Worm (Caenorhabditis elegans) whole organism, midembryonic: ENCODE data around the gene mlt-8.
"Not testable (repeated sequence)": the region's sequence is repeated elsewhere in the genome, so short reads cannot be mapped to it uniquely, and the experiment has no call there.

Experiments used
- T22C8.4 ChIP-seq: fragments of 200-800 bp; sonication (Bioruptor generic); IDR thresholded peaks from 2 replicates; pipeline ENCODE4 v1.3.6; 2022; ENCODE audit warnings: missing genetic modification characterization, missing compliant biosample characterization
- cog-1 ChIP-seq: sonication (generic microtip); optimal IDR thresholded peaks from 2 replicates; lab custom pipeline; 2016; ENCODE audit warnings: missing genetic modification characterization, missing compliant biosample characterization
- flt-1 ChIP-seq: fragments of 200-800 bp; sonication (Bioruptor generic); IDR thresholded peaks from 2 replicates; pipeline ENCODE4 v1.3.6; 2022; ENCODE audit warnings: missing genetic modification characterization, missing compliant biosample characterization
- klf-2 ChIP-seq: fragments of 200-800 bp; sonication (Bioruptor generic); conservative IDR thresholded peaks from 2 replicates; pipeline ENCODE4 v1.3.6; 2022; ENCODE audit warnings: missing genetic modification reagents, missing genetic modification characterization, missing compliant biosample characterization
- med-1 ChIP-seq: sonication (generic microtip); optimal IDR thresholded peaks from 2 replicates; lab custom pipeline; 2017; ENCODE audit warnings: missing genetic modification characterization, mild to moderate bottlenecking, missing compliant biosample characterization, antibody characterized with exemption, missing genetic modification reagents; ENCODE audit not compliant: insufficient read depth
- ref-1 ChIP-seq: fragments of 200-800 bp; sonication (Bioruptor generic); conservative IDR thresholded peaks from 2 replicates; pipeline ENCODE4 v1.3.6; 2022; ENCODE audit warnings: missing genetic modification reagents, missing genetic modification characterization, missing compliant biosample characterization
- tab-1 ChIP-seq: fragments of 200-800 bp; sonication (Bioruptor generic); IDR thresholded peaks from 2 replicates; pipeline ENCODE4 v1.3.6; 2022; ENCODE audit warnings: missing genetic modification characterization, missing compliant biosample characterization
- ztf-23 ChIP-seq: fragments of 200-800 bp; sonication (Bioruptor generic); IDR thresholded peaks from 2 replicates; pipeline ENCODE4 v1.3.6; 2022; ENCODE audit warnings: missing genetic modification reagents, missing genetic modification characterization, missing compliant biosample characterization
- ztf-29 ChIP-seq: fragments of 200-800 bp; sonication (Bioruptor generic); IDR thresholded peaks from 2 replicates; pipeline ENCODE4 v1.3.6; 2022; ENCODE audit warnings: missing genetic modification reagents, missing genetic modification characterization, missing compliant biosample characterization

mlt-8 gene

ce11 chrII:572010-572409 is at the start of gene mlt-8:
Gene mlt-8, minus strand, starts transcription at chrII:572110.
- TF ChIP-seq klf-2 (GFP tag; lab: Robert Waterston, UW) (no peak), ref-1 (GFP tag; lab: Robert Waterston, UW) (no peak)

DNA sequence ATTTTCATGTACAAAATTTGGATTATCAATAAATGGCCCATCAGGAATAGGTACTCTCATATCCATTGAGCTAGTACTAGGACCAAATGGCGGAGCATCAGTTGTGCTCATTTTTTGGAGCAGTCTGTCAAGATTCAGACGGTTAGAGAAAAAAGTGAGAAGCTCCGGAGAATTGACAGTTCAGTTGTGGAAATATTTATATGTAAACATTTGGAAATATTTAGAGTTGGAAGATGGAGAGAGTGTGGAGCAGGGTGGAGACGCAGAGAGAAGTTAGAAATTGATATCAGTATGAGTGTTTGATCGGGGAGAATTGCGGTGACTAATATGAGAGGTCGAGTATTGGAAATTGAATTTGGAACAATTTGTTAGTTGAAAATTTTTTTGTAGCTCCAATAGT is 49.2 kb upstream of the mlt-8 start:
- TF ChIP-seq cog-1 (tag; lab: Kevin White, UChicago) (no peak), med-1 (GFP tag; lab: Kevin White, UChicago) (no peak), tab-1 (GFP tag; lab: Robert Waterston, UW) (no peak), ref-1 (GFP tag; lab: Robert Waterston, UW) (no peak), ztf-23 (GFP tag; lab: Robert Waterston, UW) (no peak)

ce11 chrII:614701-615100 is 42.8 kb upstream of the mlt-8 start:
- TF ChIP-seq klf-2 (GFP tag; lab: Robert Waterston, UW) (no peak), T22C8.4 (peak; percentile 77)

DNA sequence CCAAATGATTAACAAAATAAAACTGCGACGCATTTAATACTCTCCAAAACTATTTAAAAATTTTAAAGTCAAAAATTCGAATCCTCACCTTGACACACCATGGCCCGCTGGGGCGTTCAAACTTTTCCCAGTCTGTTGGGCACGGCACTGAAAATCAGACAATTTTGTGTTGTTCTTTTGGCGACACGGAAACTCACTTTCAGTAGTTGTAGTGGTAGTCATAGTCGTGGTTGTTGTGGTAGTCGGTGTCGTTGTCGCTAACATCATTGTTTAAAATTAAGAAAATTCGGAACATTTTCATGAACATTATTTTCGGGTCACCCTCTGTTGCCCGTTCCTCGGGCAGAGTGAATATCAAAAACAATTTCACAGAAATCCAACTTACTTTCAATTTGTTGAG is 40.5 kb upstream of the mlt-8 start, which contains the start of gene clec-118:
clec-118 (minus strand) TSS at position 101 of the 400 bp plus-strand sequence.
- TF ChIP-seq klf-2 (GFP tag; lab: Robert Waterston, UW); ztf-23 (GFP tag; lab: Robert Waterston, UW); ztf-29: not testable (repeated sequence)

- no peak for TF ChIP-seq T22C8.4
- TF ChIP-seq ref-1 (GFP tag; lab: Robert Waterston, UW): no peak
- TF ChIP-seq ztf-23 (GFP tag; lab: Robert Waterston, UW): no peak
- TF ChIP-seq tab-1 (GFP tag; lab: Robert Waterston, UW): no peak
- no peak for TF ChIP-seq cog-1 (tag; lab: Kevin White, UChicago)
- no peak for TF ChIP-seq klf-2 (GFP tag; lab: Robert Waterston, UW)
- TF ChIP-seq ztf-29: no peak
- TF ChIP-seq med-1 (GFP tag; lab: Kevin White, UChicago): no peak
Measured at ce11 chrII:608757-609156, 36.8 kb upstream of the mlt-8 start, which contains the start of gene W04H10.1. Gene W04H10.1, plus strand, starts transcription at chrII:609057.

DNA sequence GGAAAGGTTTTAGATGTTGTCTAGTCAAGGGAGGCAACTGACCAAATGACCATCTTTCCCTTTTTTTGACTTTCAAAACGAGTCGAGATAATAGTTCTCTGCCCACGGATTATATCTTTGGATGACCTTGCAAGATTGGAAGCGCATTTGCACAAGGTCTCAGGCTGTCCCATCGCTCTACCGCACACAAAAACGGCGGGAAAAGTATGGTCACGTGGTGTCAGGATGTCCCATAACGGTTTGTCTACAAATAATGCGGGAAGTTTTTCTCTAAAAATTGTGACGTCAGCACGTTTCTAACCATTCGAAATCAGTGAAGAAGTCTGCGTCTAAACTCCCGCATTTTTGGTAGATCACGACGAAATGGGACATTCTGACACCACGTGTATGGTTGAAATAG is 36.4 kb upstream of the mlt-8 start, which contains the start of gene W04H10.6:
W04H10.6 (minus strand) TSS at position 101 of the 400 bp plus-strand sequence.
- TF ChIP-seq med-1 (GFP tag; lab: Kevin White, UChicago): no peak
- TF ChIP-seq ztf-23 (GFP tag; lab: Robert Waterston, UW): no peak
- TF ChIP-seq T22C8.4: no peak
- no peak for TF ChIP-seq klf-2 (GFP tag; lab: Robert Waterston, UW)
- no peak for TF ChIP-seq ztf-29
- no peak for TF ChIP-seq tab-1 (GFP tag; lab: Robert Waterston, UW)
- no peak for TF ChIP-seq flt-1 (GFP tag; lab: Robert Waterston, UW)
- no peak for TF ChIP-seq ref-1 (GFP tag; lab: Robert Waterston, UW)
- TF ChIP-seq cog-1 (tag; lab: Kevin White, UChicago): no peak

DNA sequence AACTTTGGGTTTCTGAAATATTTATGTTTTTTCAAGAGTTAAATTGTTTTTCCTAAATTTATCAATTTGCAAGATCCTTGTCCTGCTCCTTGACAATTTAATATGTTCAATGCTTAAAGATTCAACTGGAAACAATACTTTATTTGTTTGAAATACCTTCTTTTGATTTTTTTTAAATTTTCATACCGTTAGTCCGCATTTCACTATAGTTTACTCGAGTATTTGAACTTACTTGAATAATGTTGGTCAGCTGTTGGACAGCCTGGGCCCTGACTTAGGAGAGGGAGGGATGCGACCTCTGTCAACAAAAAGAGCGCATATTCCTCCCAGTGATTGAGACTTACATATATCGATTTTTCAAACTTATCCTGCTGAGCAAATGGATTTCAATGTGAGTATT is 34.1 kb upstream of the mlt-8 start, which contains the start of gene W04H10.5:
W04H10.5 (plus strand) TSS at position 301 of the 400 bp plus-strand sequence.
- no peak for TF ChIP-seq ztf-29
- no peak for TF ChIP-seq ref-1 (GFP tag; lab: Robert Waterston, UW)
- no peak for TF ChIP-seq cog-1 (tag; lab: Kevin White, UChicago)
- no peak for TF ChIP-seq T22C8.4
- TF ChIP-seq tab-1 (GFP tag; lab: Robert Waterston, UW): no peak
- no peak for TF ChIP-seq flt-1 (GFP tag; lab: Robert Waterston, UW)
- no peak for TF ChIP-seq ztf-23 (GFP tag; lab: Robert Waterston, UW)
- TF ChIP-seq klf-2 (GFP tag; lab: Robert Waterston, UW): no peak
- TF ChIP-seq med-1 (GFP tag; lab: Kevin White, UChicago): no peak

ce11 chrII:605267-605666 is 33.4 kb upstream of the mlt-8 start, which contains the start of gene W04H10.2:
Gene W04H10.2, plus strand, starts transcription at chrII:605567.
- TF ChIP-seq tab-1 (GFP tag; lab: Robert Waterston, UW): no peak
- TF ChIP-seq ztf-23 (GFP tag; lab: Robert Waterston, UW): no peak
- no peak for TF ChIP-seq T22C8.4
- no peak for TF ChIP-seq ref-1 (GFP tag; lab: Robert Waterston, UW)
- no peak for TF ChIP-seq ztf-29

ce11 chrII:602969-603368 is 31.1 kb upstream of the mlt-8 start:
- TF ChIP-seq ztf-23 (GFP tag; lab: Robert Waterston, UW) (no peak), cog-1 (tag; lab: Kevin White, UChicago) (peak; percentile 64)

- no peak for TF ChIP-seq ref-1 (GFP tag; lab: Robert Waterston, UW)
- no peak for TF ChIP-seq med-1 (GFP tag; lab: Kevin White, UChicago)
- TF ChIP-seq ztf-23 (GFP tag; lab: Robert Waterston, UW): no peak
- TF ChIP-seq T22C8.4: no peak
- no peak for TF ChIP-seq ztf-29
- TF ChIP-seq klf-2 (GFP tag; lab: Robert Waterston, UW): no peak
- no peak for TF ChIP-seq tab-1 (GFP tag; lab: Robert Waterston, UW)
- TF ChIP-seq cog-1 (tag; lab: Kevin White, UChicago): no peak
- no peak for TF ChIP-seq flt-1 (GFP tag; lab: Robert Waterston, UW)
Measured at ce11 chrII:602020-602419, 30.1 kb upstream of the mlt-8 start, which contains the start of gene nhl-3. Gene nhl-3, minus strand, starts transcription at chrII:602120.

DNA sequence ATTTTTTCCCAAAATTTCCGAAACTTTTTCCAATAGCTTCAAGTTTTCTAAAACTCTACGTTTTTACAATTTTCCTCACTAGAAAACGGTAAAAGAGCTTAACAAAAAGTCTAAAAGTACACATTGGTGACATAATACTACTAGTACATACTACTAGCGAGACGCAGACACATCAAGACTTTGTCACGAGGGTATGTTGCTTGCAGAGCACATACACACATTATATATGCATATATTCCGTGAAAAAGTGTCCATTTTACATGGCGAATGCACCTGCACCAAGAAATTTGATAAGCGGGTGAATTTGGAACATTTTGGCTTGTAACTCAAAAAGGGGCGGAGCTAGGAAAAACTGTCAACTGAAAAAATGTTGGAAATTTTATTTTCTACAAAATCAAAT is 29.4 kb upstream of the mlt-8 start:
- TF ChIP-seq ztf-29 (no peak), cog-1 (tag; lab: Kevin White, UChicago) (peak; percentile 43)
